Fruit fly (Drosophila melanogaster): ENCODE results near the gene CG32847.
A peak's percentile ranks its signal among the peaks of the same experiment; 100 is the strongest.

DNA sequence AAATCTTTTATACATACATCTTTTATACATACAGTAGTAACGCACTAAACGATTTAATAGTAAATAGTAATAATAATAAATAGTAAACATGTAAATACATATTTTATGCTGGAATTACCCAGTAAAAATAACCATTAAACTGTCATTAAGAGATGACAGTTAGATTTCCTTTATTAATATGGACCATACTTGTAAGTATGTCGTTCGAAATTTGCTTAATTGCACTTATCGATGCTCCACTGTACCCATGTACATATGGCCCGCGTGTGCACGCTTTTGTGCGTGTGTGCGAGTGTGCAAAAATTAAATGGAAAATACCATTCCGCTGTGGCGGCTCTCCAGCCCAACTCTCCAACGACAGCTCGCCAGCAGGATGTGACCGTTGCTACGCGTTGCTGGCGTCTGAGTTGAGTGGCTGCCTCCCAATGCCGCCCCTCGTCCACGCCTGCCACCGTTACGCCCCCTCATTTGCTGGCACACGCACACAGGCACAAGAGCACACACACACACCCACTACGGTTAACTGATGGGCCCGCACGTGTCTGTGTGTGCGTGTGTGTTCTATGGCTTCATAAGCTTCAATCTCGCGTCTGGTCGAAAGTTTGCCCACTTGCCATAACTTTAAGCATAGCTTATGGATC lies 18.6 kb upstream of the CG32847 start:
- TF ChIP-seq D1 (tag; optimal IDR thresholded peaks at IDR 0.05) (no peak), CG4496 (GFP tag; IDR thresholded peaks at IDR 0.05) (peak; percentile 54; the same call in 1 of the 3 replicates), CG10348 (GFP tag; IDR thresholded peaks at IDR 0.05) (no peak), CG8301 (tag; optimal IDR thresholded peaks at IDR 0.05) (peak; percentile 13), Pif1B (GFP tag; optimal IDR thresholded peaks at IDR 0.05) (no peak), Snoo (tag; optimal IDR thresholded peaks at IDR 0.05) (no peak)
